Worm (Caenorhabditis elegans) whole organism, mixed stage, embryonic: ENCODE measurements around the gene sulp-3.

Source experiments
- drap-1 ChIP-seq: fragments of 200-800 bp; sonication (Bioruptor generic); optimal IDR thresholded peaks from 3 replicates; lab custom pipeline; 2018; ENCODE audit warnings: mild to moderate bottlenecking, missing genetic modification characterization, missing compliant biosample characterization
- mep-1 ChIP-seq: fragments of 150-350 bp; optimal IDR thresholded peaks from 2 replicates; lab custom pipeline; 2017; ENCODE audit warnings: missing biosample characterization, missing genetic modification reagents, missing genetic modification characterization, inconsistent platforms
- snpc-4 ChIP-seq: fragments of 150-350 bp; optimal IDR thresholded peaks from 2 replicates; lab custom pipeline; 2014; ENCODE audit warnings: missing biosample characterization, missing genetic modification characterization
- tbx-8 ChIP-seq: fragments of 200-800 bp; sonication (Bioruptor generic); optimal IDR thresholded peaks from 2 replicates; lab custom pipeline; 2018; ENCODE audit warnings: mild to moderate bottlenecking, missing genetic modification characterization, moderate library complexity, missing compliant biosample characterization
- unc-39 ChIP-seq: fragments of 150-350 bp; optimal IDR thresholded peaks from 2 replicates; lab custom pipeline; 2014; ENCODE audit warnings: missing biosample characterization, missing genetic modification characterization
- unc-62 ChIP-seq: fragments of 150-350 bp; optimal IDR thresholded peaks from 2 replicates; lab custom pipeline; 2014; ENCODE audit warnings: missing biosample characterization, missing genetic modification reagents, missing genetic modification characterization

DNA sequence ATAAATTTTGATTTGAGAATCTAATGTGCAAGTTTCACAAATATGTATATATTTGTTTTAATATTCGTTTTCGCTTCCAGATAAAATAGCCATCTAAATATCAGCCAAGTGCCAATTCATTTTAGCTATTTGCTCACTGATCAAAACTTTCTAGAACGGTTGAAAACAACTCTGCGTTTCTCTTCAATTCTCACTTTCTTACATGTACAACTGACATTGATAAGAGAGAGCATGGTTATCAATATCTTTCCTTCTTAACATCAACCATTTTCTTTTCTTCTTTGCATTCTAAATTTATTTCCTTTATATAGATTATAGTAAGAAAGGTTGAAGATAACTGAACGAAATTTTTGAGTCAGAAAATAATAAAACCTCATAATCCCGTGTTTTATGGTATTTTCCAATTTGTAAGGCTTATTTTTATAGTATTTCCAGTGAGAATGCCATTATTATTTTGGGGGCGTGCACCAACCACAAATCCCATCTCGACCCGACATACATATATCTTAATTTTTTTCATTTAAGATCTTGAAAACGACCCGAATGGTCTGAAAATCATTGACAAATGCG is 20.2 kb upstream of the sulp-3 start, which contains the start of gene F08F1.3:
- TF ChIP-seq drap-1 (GFP tag; lab: Kevin White, UChicago): no peak
- TF ChIP-seq unc-39: no peak
- no peak for TF ChIP-seq unc-62
- TF ChIP-seq mep-1 (tag; lab: Kevin White, UChicago): no peak
- TF ChIP-seq tbx-8 (GFP tag; lab: Kevin White, UChicago): no peak
- no peak for TF ChIP-seq snpc-4 (tag; lab: Kevin White, UChicago)
